Worm (Caenorhabditis elegans) whole organism, L1 larva: ENCODE measurements around the gene C29G2.6.

ENCODE experiments used
- nhr-28 ChIP-seq: fragments of 150-350 bp; optimal IDR thresholded peaks from 2 replicates; lab custom pipeline; 2014; ENCODE audit warnings: missing biosample characterization, missing genetic modification characterization
- tbx-2 ChIP-seq: sonication (generic microtip); optimal IDR thresholded peaks from 2 replicates; lab custom pipeline; 2016; ENCODE audit warnings: missing genetic modification characterization, missing compliant biosample characterization

DNA sequence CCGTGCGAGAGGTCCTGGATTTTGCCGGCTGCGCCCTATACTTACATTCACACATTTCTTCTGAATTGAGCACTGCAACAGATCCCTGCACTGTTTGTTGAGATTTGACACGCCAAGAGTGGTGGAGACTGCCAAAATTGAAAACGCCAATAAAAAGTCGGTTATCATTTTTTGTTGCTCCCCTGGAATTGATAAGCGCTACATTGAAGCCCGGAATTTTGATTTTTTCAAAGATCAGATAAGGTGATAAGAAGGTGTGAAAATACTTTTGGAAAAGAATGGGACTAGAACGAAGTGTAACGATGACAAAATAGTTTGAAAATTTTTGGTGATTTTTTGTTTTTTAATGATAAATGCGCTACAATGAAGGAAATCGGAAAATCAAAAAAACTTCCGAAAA lies at the start of gene C29G2.6:
- TF ChIP-seq nhr-28 (tag; lab: Kevin White, UChicago) (no peak), tbx-2 (tag; lab: Kevin White, UChicago) (no peak)
